Worm (Caenorhabditis elegans): ENCODE results near the gene ZK897.10.

Gene ZK897.10

DNA sequence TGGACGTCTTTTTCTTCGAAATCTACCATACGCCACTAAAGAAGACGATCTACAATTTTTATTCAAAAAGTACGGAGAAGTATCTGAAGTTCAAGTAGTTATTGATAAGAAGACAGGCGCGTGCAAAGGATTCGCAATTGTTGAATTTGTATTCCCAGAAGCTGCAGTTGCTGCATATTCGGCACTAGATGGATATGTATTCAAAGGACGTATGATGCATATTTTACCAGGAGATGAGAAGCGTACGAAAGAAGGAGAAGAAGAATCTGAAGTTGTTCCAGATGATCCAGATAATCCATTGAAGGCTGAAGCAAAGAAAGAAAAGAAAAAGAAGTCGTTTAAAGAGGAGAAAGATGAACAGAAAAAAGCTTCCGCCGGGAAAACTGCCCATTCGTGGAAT is 39.2 kb upstream of the ZK897.10 start:
- TF ChIP-seq hnd-1 (tag; optimal IDR thresholded peaks at IDR 0.05) = no peak
- TF ChIP-seq scrt-1 (GFP tag; IDR thresholded peaks at IDR 0.05) = no peak
- no peak for TF ChIP-seq sea-1 (GFP tag; conservative IDR thresholded peaks at IDR 0.05)
- no peak for TF ChIP-seq hmg-4 (GFP tag; optimal IDR thresholded peaks at IDR 0.05)
- no peak for TF ChIP-seq ets-7 (tag; optimal IDR thresholded peaks at IDR 0.05)
- no peak for TF ChIP-seq F13C5.2 (tag; optimal IDR thresholded peaks at IDR 0.05)
- TF ChIP-seq pes-1 (GFP tag; IDR thresholded peaks at IDR 0.05) = no peak
- no peak for TF ChIP-seq ceh-36 (tag; optimal IDR thresholded peaks at IDR 0.05)
- no peak for TF ChIP-seq B0310.2 (tag; optimal IDR thresholded peaks at IDR 0.05)
- TF ChIP-seq tbx-11 (GFP tag; IDR thresholded peaks at IDR 0.05) = no peak
- TF ChIP-seq aly-1 (tag; optimal IDR thresholded peaks at IDR 0.05) = no peak
- TF ChIP-seq ceh-13 (GFP tag; optimal IDR thresholded peaks at IDR 0.05) = no peak
- TF ChIP-seq flt-1 (GFP tag; IDR thresholded peaks at IDR 0.05) = no peak
- no peak for TF ChIP-seq tbx-37 (GFP tag; conservative IDR thresholded peaks at IDR 0.05)

DNA sequence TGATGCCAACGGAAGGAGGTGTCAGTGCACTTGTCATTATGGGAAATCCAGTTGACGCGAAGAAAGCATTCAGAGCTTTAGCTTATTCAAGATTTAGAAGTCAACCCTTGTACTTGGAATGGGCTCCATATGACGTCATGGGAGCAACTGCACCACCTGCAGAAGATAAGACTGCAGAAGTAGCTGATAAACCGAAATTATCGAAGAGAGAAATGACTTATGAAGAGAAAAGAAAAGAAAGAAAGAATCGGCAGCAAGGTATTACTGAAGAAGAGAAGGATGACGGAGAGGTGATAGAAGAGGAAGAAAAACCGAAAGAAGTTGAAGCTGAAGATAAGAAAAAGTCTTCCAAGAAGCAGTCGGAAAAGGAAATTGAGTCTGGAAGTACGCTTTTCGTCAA is 37.0 kb upstream of the ZK897.10 start:
- TF ChIP-seq F13C5.2 (tag; optimal IDR thresholded peaks at IDR 0.05) (no peak), scrt-1 (GFP tag; IDR thresholded peaks at IDR 0.05) (no peak), sea-1 (GFP tag; conservative IDR thresholded peaks at IDR 0.05) (no peak), hmbx-1 (tag; optimal IDR thresholded peaks at IDR 0.05) (no peak), hmg-4 (GFP tag; optimal IDR thresholded peaks at IDR 0.05) (no peak), aly-1 (tag; optimal IDR thresholded peaks at IDR 0.05) (no peak), flt-1 (GFP tag; IDR thresholded peaks at IDR 0.05) (no peak), pes-1 (GFP tag; IDR thresholded peaks at IDR 0.05) (no peak), tbx-11 (GFP tag; IDR thresholded peaks at IDR 0.05) (no peak), tbx-37 (GFP tag; conservative IDR thresholded peaks at IDR 0.05) (no peak), ama-1 (optimal IDR thresholded peaks at IDR 0.05) (no peak), ceh-36 (tag; optimal IDR thresholded peaks at IDR 0.05) (no peak), ets-7 (tag; optimal IDR thresholded peaks at IDR 0.05) (no peak), tra-4 (tag; optimal IDR thresholded peaks at IDR 0.05) (no peak), hnd-1 (tag; optimal IDR thresholded peaks at IDR 0.05) (no peak), ceh-13 (GFP tag; optimal IDR thresholded peaks at IDR 0.05) (no peak), B0310.2 (tag; optimal IDR thresholded peaks at IDR 0.05) (no peak)

DNA sequence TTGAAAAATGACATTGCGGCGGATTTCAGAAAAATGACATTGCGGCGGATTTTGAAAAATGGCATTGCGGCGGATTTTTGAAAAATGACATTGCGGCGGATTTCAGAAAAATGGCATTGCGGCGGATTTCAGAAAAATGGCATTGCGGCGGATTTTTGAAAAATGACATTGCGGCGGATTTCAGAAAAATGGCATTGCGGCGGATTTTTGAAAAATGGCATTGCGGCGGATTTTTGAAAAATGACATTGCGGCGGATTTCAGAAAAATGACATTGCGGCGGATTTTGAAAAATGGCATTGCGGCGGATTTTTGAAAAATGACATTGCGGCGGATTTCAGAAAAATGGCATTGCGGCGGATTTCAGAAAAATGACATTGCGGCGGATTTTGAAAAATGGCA is 34.5 kb upstream of the ZK897.10 start:
- 0 out of 2 replicates have a peak, but pooled peaks have one; percentile 16 for TF ChIP-seq tbx-37 (GFP tag; conservative IDR thresholded peaks at IDR 0.05)
- TF ChIP-seq tbx-11 (GFP tag; IDR thresholded peaks at IDR 0.05) = peak; percentile 60; the same call in 1 of the 2 replicates
- 0 out of 2 replicates have a peak, but pooled peaks have one; percentile 14 for TF ChIP-seq pes-1 (GFP tag; IDR thresholded peaks at IDR 0.05)
- 0 out of 2 replicates have a peak, but pooled peaks have one; percentile 7 for TF ChIP-seq sea-1 (GFP tag; conservative IDR thresholded peaks at IDR 0.05)

DNA sequence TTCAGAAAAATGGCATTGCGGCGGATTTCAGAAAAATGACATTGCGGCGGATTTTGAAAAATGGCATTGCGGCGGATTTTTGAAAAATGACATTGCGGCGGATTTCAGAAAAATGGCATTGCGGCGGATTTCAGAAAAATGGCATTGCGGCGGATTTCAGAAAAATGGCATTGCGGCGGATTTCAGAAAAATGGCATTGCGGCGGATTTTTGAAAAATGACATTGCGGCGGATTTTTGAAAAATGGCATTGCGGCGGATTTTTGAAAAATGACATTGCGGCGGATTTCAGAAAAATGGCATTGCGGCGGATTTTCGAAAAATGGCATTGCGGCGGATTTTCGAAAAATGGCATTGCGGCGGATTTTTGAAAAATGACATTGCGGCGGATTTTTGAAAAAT is 33.6 kb upstream of the ZK897.10 start:
- TF ChIP-seq pes-1 (GFP tag; IDR thresholded peaks at IDR 0.05) = 0 out of 2 replicates have a peak, but pooled peaks have one; percentile 30

DNA sequence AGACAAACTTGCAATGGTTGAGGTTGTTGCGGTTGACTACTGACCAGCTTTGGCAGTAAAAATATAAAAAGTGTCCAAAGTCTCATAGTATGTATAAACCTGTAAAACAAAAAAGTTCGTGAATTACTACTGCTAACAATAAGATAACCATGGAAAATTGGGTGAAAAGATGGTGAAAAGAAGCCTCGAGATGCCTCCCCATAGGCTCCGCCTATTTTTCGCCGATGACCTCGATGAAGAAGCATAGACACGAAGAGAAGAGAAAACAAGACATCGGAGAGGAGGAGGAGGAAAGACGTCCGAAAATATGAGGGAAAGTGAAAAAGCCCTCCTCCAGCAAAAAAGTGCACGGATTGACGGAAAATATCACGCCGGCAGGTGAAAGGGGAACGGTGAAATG is 23.7 kb upstream of the ZK897.10 start, which contains the start of gene T23F6.5:
TSS of gene T23F6.5 (minus strand) at position 101 of the 400 bp plus-strand sequence.
- TF ChIP-seq B0310.2 (tag; optimal IDR thresholded peaks at IDR 0.05) (no peak), ama-1 (optimal IDR thresholded peaks at IDR 0.05) (no peak), ceh-36 (tag; optimal IDR thresholded peaks at IDR 0.05) (no peak), tbx-11 (GFP tag; IDR thresholded peaks at IDR 0.05) (no peak)

DNA sequence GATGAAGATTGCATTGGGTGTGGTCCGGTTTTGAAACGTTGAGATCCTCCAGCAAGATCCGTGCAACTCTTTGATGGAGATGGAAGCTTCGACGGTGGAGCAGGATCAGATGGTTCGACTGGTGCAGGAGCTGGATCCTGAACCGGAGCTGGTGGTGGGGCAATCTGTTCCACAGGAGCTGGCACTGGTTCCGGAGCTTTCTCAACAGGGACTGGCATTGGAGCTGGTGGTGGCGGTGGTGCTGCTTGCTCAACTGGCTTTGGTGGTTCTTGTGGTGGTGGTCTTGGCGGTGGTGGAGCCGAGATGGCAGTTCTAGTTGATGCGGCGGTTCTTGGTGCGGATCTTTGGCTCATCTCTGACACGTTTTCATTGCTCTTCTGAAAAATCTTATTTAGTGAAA is 21.5 kb upstream of the ZK897.10 start:
- TF ChIP-seq ceh-36 (tag; optimal IDR thresholded peaks at IDR 0.05) = no peak
- no peak for TF ChIP-seq hmg-4 (GFP tag; optimal IDR thresholded peaks at IDR 0.05)
- no peak for TF ChIP-seq hnd-1 (tag; optimal IDR thresholded peaks at IDR 0.05)
- TF ChIP-seq F13C5.2 (tag; optimal IDR thresholded peaks at IDR 0.05) = no peak
- no peak for TF ChIP-seq pes-1 (GFP tag; IDR thresholded peaks at IDR 0.05)
- TF ChIP-seq ceh-13 (GFP tag; optimal IDR thresholded peaks at IDR 0.05) = no peak
- no peak for TF ChIP-seq tbx-37 (GFP tag; conservative IDR thresholded peaks at IDR 0.05)
- TF ChIP-seq B0310.2 (tag; optimal IDR thresholded peaks at IDR 0.05) = no peak
- TF ChIP-seq scrt-1 (GFP tag; IDR thresholded peaks at IDR 0.05) = no peak
- no peak for TF ChIP-seq sea-1 (GFP tag; conservative IDR thresholded peaks at IDR 0.05)

DNA sequence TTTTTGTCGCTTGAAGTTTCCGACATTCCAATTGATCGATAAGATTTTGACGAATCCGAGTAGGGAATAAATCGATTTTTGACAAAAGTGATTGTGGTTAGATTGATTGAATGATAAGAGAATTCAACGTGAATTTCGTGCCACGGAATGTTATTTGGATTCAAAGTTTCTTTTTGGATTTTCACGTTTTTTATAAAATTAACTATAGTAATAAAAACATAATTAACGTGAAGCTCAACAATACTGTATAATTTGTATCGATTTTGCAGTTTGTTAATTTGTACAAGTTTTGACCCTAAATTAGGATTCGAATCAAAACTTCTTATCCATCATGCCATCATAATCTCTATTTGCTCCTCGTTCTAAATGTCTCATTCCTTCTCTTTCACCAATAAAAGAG is 20.4 kb upstream of the ZK897.10 start, which contains the start of gene C36H8.1:
TSS of gene C36H8.1 (minus strand) at position 101 of the 400 bp plus-strand sequence.
- TF ChIP-seq sea-1 (GFP tag; conservative IDR thresholded peaks at IDR 0.05) = no peak
- no peak for TF ChIP-seq ceh-13 (GFP tag; optimal IDR thresholded peaks at IDR 0.05)
- TF ChIP-seq ceh-36 (tag; optimal IDR thresholded peaks at IDR 0.05) = no peak
- TF ChIP-seq tbx-11 (GFP tag; IDR thresholded peaks at IDR 0.05) = no peak
- no peak for TF ChIP-seq pes-1 (GFP tag; IDR thresholded peaks at IDR 0.05)
- TF ChIP-seq scrt-1 (GFP tag; IDR thresholded peaks at IDR 0.05) = no peak
- TF ChIP-seq hmbx-1 (tag; optimal IDR thresholded peaks at IDR 0.05) = no peak
- TF ChIP-seq ama-1 (optimal IDR thresholded peaks at IDR 0.05) = no peak
- no peak for TF ChIP-seq B0310.2 (tag; optimal IDR thresholded peaks at IDR 0.05)
- no peak for TF ChIP-seq hnd-1 (tag; optimal IDR thresholded peaks at IDR 0.05)
- TF ChIP-seq aly-1 (tag; optimal IDR thresholded peaks at IDR 0.05) = no peak
- no peak for TF ChIP-seq ets-7 (tag; optimal IDR thresholded peaks at IDR 0.05)
- no peak for TF ChIP-seq flt-1 (GFP tag; IDR thresholded peaks at IDR 0.05)
- no peak for TF ChIP-seq tbx-37 (GFP tag; conservative IDR thresholded peaks at IDR 0.05)
- no peak for TF ChIP-seq F13C5.2 (tag; optimal IDR thresholded peaks at IDR 0.05)
- TF ChIP-seq hmg-4 (GFP tag; optimal IDR thresholded peaks at IDR 0.05) = no peak
- TF ChIP-seq tra-4 (tag; optimal IDR thresholded peaks at IDR 0.05) = no peak

DNA sequence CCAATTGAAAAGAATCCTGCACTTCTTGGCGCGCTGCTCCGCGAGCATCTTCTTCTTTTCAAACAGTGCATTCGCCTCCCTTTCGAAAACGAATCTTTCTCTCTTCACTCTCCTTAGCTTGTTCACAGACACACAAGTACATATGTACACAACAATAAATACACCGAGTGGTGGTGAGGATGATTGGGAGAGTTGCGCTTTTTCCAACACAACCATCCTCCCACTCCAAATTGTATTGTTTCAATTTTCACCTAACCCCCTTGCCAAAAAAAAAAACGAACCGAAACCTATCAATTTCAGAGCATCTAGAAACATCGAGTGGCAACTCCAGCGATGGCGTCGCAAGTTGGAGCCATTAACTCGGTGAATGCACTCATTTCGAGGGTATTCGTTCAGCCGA is 18.9 kb upstream of the ZK897.10 start, which contains the start of gene inx-6:
TSS of gene inx-6 (plus strand) at position 301 of the 400 bp plus-strand sequence.
- TF ChIP-seq pes-1 (GFP tag; IDR thresholded peaks at IDR 0.05) (no peak), scrt-1 (GFP tag; IDR thresholded peaks at IDR 0.05) (no peak), tbx-11 (GFP tag; IDR thresholded peaks at IDR 0.05) (no peak), F13C5.2 (tag; optimal IDR thresholded peaks at IDR 0.05) (no peak), tra-4 (tag; optimal IDR thresholded peaks at IDR 0.05) (no peak), ceh-13 (GFP tag; optimal IDR thresholded peaks at IDR 0.05) (no peak), hmg-4 (GFP tag; optimal IDR thresholded peaks at IDR 0.05) (no peak), flt-1 (GFP tag; IDR thresholded peaks at IDR 0.05) (no peak), tbx-37 (GFP tag; conservative IDR thresholded peaks at IDR 0.05) (no peak), hnd-1 (tag; optimal IDR thresholded peaks at IDR 0.05) (no peak), hmbx-1 (tag; optimal IDR thresholded peaks at IDR 0.05) (no peak)

Measured in whole organism, early embryonic.